Worm (Caenorhabditis elegans): Measurements from ENCODE around the gene F08F8.7.
A peak's percentile ranks its signal among the peaks of the same experiment; 100 is the strongest.

The F08F8.7 gene

DNA sequence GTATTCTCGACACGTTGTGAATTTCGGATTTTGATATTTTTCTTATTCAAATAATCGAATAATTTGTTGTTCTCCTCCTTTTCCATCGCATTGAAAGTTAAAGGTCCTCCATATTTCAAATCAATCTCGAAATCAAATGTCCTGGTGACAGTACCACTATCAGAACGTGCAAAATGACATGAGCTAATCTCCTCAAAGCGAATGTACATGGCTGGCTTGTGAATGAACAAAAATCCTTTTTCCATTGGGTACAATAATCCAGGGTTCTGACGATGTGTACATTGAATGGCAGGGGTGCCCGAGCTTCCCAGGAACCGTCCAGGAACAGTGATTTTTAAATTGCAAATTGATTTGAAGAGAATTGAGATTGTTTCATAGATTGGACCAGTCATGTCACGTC, 33.2 kb upstream of the F08F8.7 start:
- no peak for TF ChIP-seq Y116A8C.19 (tag; optimal IDR thresholded peaks at IDR 0.05; ENCODE audit: borderline replicate concordance)
- TF ChIP-seq alr-1 (tag; optimal IDR thresholded peaks at IDR 0.05; ENCODE audit: borderline replicate concordance) = no peak
- no peak for TF ChIP-seq C04F5.9 (tag; optimal IDR thresholded peaks at IDR 0.05)
- TF ChIP-seq lin-35 (GFP tag; optimal IDR thresholded peaks at IDR 0.05) = no peak
- no peak for TF ChIP-seq ceh-82 (tag; optimal IDR thresholded peaks at IDR 0.05)
- no peak for TF ChIP-seq unc-130 (tag; optimal IDR thresholded peaks at IDR 0.05)
- no peak for TF ChIP-seq nhr-47 (tag; optimal IDR thresholded peaks at IDR 0.05)
- no peak for TF ChIP-seq nhr-19 (GFP tag; conservative IDR thresholded peaks at IDR 0.05)
- TF ChIP-seq unc-62 (GFP tag; optimal IDR thresholded peaks at IDR 0.05) = no peak
- TF ChIP-seq ama-1 (optimal IDR thresholded peaks at IDR 0.05) = no peak
- no peak for TF ChIP-seq hlh-4 (tag; optimal IDR thresholded peaks at IDR 0.05)
- TF ChIP-seq sox-4 (tag; optimal IDR thresholded peaks at IDR 0.05) = no peak
- TF ChIP-seq nhr-12 (tag; optimal IDR thresholded peaks at IDR 0.05) = no peak
- TF ChIP-seq mef-2 (tag; optimal IDR thresholded peaks at IDR 0.05) = no peak

DNA sequence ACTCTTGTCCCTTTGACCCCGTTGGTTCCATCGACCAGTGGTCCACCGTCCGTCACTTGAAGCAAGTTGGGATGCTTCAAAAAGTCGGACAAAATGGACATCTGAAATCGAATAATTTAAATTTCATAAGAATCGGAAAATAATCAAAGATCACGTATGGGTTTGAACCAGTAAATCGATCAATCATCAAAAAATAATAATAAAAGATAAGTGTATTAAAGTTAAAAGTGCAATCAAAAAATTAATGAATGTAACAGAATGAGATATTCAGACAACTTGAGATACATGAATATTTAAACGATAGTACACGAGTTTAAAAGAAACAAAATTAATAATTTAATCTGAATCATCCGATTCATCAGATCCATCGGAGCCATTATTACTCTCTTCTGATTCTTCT, 32.0 kb upstream of the F08F8.7 start, which contains the start of gene T20B12.7:
Gene T20B12.7, minus strand, starts transcription at position 101 of the 400 bp plus-strand sequence.
- TF ChIP-seq tlp-1 (tag; optimal IDR thresholded peaks at IDR 0.05) (no peak), sox-4 (tag; optimal IDR thresholded peaks at IDR 0.05) (no peak), irx-1 (tag; optimal IDR thresholded peaks at IDR 0.05) (no peak), sup-37 (GFP tag; optimal IDR thresholded peaks at IDR 0.05) (no peak), rnt-1 (tag; optimal IDR thresholded peaks at IDR 0.05) (no peak)

DNA sequence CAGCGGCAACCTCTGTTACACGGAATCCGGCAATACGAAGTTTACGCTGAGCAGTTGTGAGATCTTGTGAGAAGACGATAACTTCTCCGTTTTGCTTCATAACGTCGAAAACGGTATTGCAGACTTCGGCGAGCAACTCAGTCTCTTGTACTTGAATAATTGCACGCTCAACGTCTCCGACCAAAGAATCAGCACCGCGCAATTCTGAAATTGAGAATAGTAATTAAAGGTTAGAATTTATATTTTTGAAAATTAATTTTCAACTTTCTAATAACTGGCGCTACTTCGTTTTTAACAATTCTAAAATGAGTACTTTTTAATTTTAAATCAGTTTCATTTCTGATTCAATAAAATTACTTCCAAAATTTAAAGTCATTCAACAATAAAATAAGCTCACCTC, 31.6 kb upstream of the F08F8.7 start:
- no peak for TF ChIP-seq ceh-90 (tag; optimal IDR thresholded peaks at IDR 0.05)
- TF ChIP-seq dpl-1 (GFP tag; optimal IDR thresholded peaks at IDR 0.05) = no peak
- TF ChIP-seq ztf-4 (tag; optimal IDR thresholded peaks at IDR 0.05) = no peak
- no peak for TF ChIP-seq efl-1 (optimal IDR thresholded peaks at IDR 0.05)
- no peak for TF ChIP-seq efl-1 (GFP tag; optimal IDR thresholded peaks at IDR 0.05 in 1 of 2)
- no peak for TF ChIP-seq blmp-1 (tag; optimal IDR thresholded peaks at IDR 0.05)
- TF ChIP-seq swsn-7 (tag; optimal IDR thresholded peaks at IDR 0.05) = no peak
- TF ChIP-seq nhr-77 (tag; optimal IDR thresholded peaks at IDR 0.05) = no peak
- no peak for TF ChIP-seq xbp-1 (tag; optimal IDR thresholded peaks at IDR 0.05)
- no peak for TF ChIP-seq mdl-1 (tag; optimal IDR thresholded peaks at IDR 0.05)
- no peak for TF ChIP-seq C16A3.4 (tag; optimal IDR thresholded peaks at IDR 0.05)

DNA sequence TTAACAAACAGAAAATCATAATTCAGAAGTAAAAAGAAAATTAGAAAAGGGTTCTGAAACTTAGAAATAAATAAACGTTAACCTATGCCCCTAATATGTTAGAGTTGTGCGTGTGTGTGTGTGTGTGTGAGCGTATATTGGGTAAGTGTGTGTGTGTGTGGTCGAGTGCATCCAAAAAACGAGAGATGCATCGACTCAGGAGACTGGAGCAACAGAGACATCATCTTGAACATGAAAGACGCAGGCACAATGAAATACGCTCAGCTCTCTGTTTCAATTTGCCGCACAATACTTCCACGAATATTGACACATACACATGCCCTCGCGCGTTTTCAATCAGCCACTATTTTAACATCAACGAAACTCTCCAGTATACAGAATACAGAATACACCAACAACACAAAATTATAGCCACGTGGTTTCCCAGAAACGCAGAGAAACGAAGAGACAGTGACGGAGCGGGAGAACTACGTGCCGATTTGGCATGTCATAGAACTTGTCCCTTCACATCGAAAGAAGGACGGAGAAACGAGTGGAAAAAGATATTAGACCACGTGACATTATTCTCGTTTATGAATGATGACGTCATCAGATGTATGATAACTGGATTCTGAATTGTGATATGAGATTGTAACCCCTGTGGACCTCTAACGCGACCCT, 29.3 kb upstream of the F08F8.7 start:
- TF ChIP-seq jun-1 (tag; optimal IDR thresholded peaks at IDR 0.05) (peak; percentile 58), xbp-1 (tag; optimal IDR thresholded peaks at IDR 0.05) (peak; percentile 87), vab-15 (tag; optimal IDR thresholded peaks at IDR 0.05) (peak; percentile 33), nhr-77 (tag; optimal IDR thresholded peaks at IDR 0.05) (peak; percentile 4), sox-4 (tag; optimal IDR thresholded peaks at IDR 0.05) (no peak), nhr-71 (tag; optimal IDR thresholded peaks at IDR 0.05) (peak; percentile 93), mdl-1 (tag; optimal IDR thresholded peaks at IDR 0.05) (peak in 1 of 2 experiments; percentile 98), mep-1 (tag; optimal IDR thresholded peaks at IDR 0.05) (peak; percentile 90), snu-23 (GFP tag; optimal IDR thresholded peaks at IDR 0.05) (peak; percentile 96), isw-1 (GFP tag; IDR thresholded peaks at IDR 0.05) (no peak), nhr-237 (tag; optimal IDR thresholded peaks at IDR 0.05) (peak; percentile 13), unc-130 (tag; optimal IDR thresholded peaks at IDR 0.05) (peak; percentile 17), unc-30 (tag; optimal IDR thresholded peaks at IDR 0.05) (no peak), nhr-19 (GFP tag; conservative IDR thresholded peaks at IDR 0.05) (peak; percentile 73), hpl-2 (GFP tag; optimal IDR thresholded peaks at IDR 0.05) (peak; percentile 31), C04F5.9 (tag; optimal IDR thresholded peaks at IDR 0.05) (peak; percentile 4), F16B12.6 (tag; optimal IDR thresholded peaks at IDR 0.05) (peak; percentile 27), ceh-8 (GFP tag; optimal IDR thresholded peaks at IDR 0.05) (peak; percentile 18), lin-14 (GFP tag; optimal IDR thresholded peaks at IDR 0.05) (peak; percentile 90), dsc-1 (tag; optimal IDR thresholded peaks at IDR 0.05) (peak; percentile 14), nhr-85 (tag) (peak; percentile 98), blmp-1 (tag; optimal IDR thresholded peaks at IDR 0.05) (peak; percentile 89), fkh-10 (GFP tag; optimal IDR thresholded peaks at IDR 0.05) (no peak), egl-27 (tag; optimal IDR thresholded peaks at IDR 0.05) (peak in 1 of 2 experiments; percentile 17), dpl-1 (GFP tag; optimal IDR thresholded peaks at IDR 0.05) (peak; percentile 41 to 57 (median 42)), efl-1 (optimal IDR thresholded peaks at IDR 0.05) (peak; percentile 10 to 50), efl-1 (GFP tag; optimal IDR thresholded peaks at IDR 0.05 in 1 of 2) (peak; percentile 26 to 93), lsy-2 (tag; optimal IDR thresholded peaks at IDR 0.05) (peak; percentile 55 to 64)
